Fruit fly (Drosophila melanogaster) whole organism, embryonic: ENCODE data around the gene CG14153.

ENCODE experiments used
- CG11560 ChIP-seq: fragments of 200-800 bp; sonication (Bioruptor generic); IDR thresholded peaks from 3 replicates; pipeline ENCODE4 v1.3.6; 2022; ENCODE audit warnings: missing biosample characterization, missing genetic modification characterization
- CG12659 ChIP-seq: fragments of 200-800 bp; sonication (Bioruptor generic); optimal IDR thresholded peaks from 3 replicates; lab custom pipeline; 2017; ENCODE audit warnings: mild to moderate bottlenecking, missing biosample characterization, missing genetic modification reagents, missing genetic modification characterization
- CG12769 ChIP-seq: fragments of 200-800 bp; sonication (Bioruptor generic); optimal IDR thresholded peaks from 2 replicates; lab custom pipeline; 2019; ENCODE audit warnings: missing biosample characterization, mild to moderate bottlenecking, missing genetic modification characterization, moderate library complexity
- CG13123 ChIP-seq: fragments of 200-800 bp; sonication (Bioruptor generic); optimal IDR thresholded peaks from 2 replicates; lab custom pipeline; 2016; ENCODE audit warnings: missing biosample characterization, missing genetic modification characterization
- CG15514 ChIP-seq: fragments of 200-800 bp; sonication (Bioruptor generic); optimal IDR thresholded peaks from 3 replicates; lab custom pipeline; 2017; ENCODE audit warnings: missing biosample characterization, missing genetic modification characterization, mild to moderate bottlenecking, moderate library complexity, missing genetic modification reagents
- CG15601 ChIP-seq: fragments of 200-800 bp; sonication (Bioruptor generic); optimal IDR thresholded peaks from 3 replicates; lab custom pipeline; 2019; ENCODE audit warnings: missing biosample characterization, mild to moderate bottlenecking, missing genetic modification characterization, moderate library complexity
- CG1603 ChIP-seq: fragments of 200-800 bp; sonication (Bioruptor generic); optimal IDR thresholded peaks from 2 replicates; lab custom pipeline; 2019; ENCODE audit warnings: missing biosample characterization, mild to moderate bottlenecking, missing genetic modification characterization, moderate library complexity
- CG1647 ChIP-seq: fragments of 200-800 bp; sonication (Bioruptor generic); optimal IDR thresholded peaks from 3 replicates; lab custom pipeline; 2016; ENCODE audit warnings: missing biosample characterization, missing genetic modification characterization
- CG16779 ChIP-seq: fragments of 200-800 bp; sonication (Bioruptor generic); IDR thresholded peaks from 2 replicates; pipeline ENCODE4 v1.3.6; 2022; ENCODE audit warnings: missing biosample characterization, missing genetic modification characterization
- CG16815 ChIP-seq: fragments of 200-800 bp; sonication (Bioruptor generic); optimal IDR thresholded peaks from 3 replicates; lab custom pipeline; 2017; ENCODE audit warnings: missing biosample characterization, mild to moderate bottlenecking, missing genetic modification characterization
- CG17328 ChIP-seq: fragments of 200-800 bp; sonication (Bioruptor generic); IDR thresholded peaks from 2 replicates; pipeline ENCODE4 v1.3.6; 2022; ENCODE audit warnings: missing biosample characterization, missing genetic modification characterization
- CG3407 ChIP-seq: fragments of 200-800 bp; sonication (Bioruptor generic); optimal IDR thresholded peaks from 2 replicates; lab custom pipeline; 2018; ENCODE audit warnings: missing biosample characterization, mild to moderate bottlenecking, missing genetic modification characterization
- CG4854 ChIP-seq: fragments of 200-800 bp; sonication (Bioruptor generic); optimal IDR thresholded peaks from 2 replicates; lab custom pipeline; 2016; ENCODE audit warnings: missing biosample characterization, missing genetic modification characterization, inconsistent platforms
- CG5180 ChIP-seq: fragments of 200-800 bp; sonication (Bioruptor generic); optimal IDR thresholded peaks from 3 replicates; lab custom pipeline; 2017; ENCODE audit warnings: missing biosample characterization, missing genetic modification characterization, mild to moderate bottlenecking, moderate library complexity, missing genetic modification reagents
- CG6175 ChIP-seq: fragments of 200-800 bp; sonication (Bioruptor generic); IDR thresholded peaks from 3 replicates; pipeline ENCODE4 v1.3.6; 2022; ENCODE audit warnings: missing biosample characterization, missing genetic modification characterization
- CG6791 ChIP-seq: fragments of 200-800 bp; sonication (Bioruptor generic); IDR thresholded peaks from 3 replicates; pipeline ENCODE4 v1.3.6; 2022; ENCODE audit warnings: missing biosample characterization, missing genetic modification characterization; ENCODE audit not compliant: partially characterized antibody
- CG6854 ChIP-seq: fragments of 200-800 bp; sonication (Bioruptor generic); optimal IDR thresholded peaks from 3 replicates; lab custom pipeline; 2017; ENCODE audit warnings: missing biosample characterization, mild to moderate bottlenecking, missing genetic modification characterization
- CG8089 ChIP-seq: fragments of 200-800 bp; sonication (Bioruptor generic); optimal IDR thresholded peaks from 3 replicates; lab custom pipeline; 2016; ENCODE audit warnings: missing biosample characterization, missing genetic modification characterization
- CG8944 ChIP-seq: fragments of 200-800 bp; sonication (Bioruptor generic); optimal IDR thresholded peaks from 3 replicates; lab custom pipeline; 2016; ENCODE audit warnings: missing biosample characterization, missing genetic modification characterization
- Dll ChIP-seq: fragments of 200-800 bp; sonication (Bioruptor generic); IDR thresholded peaks from 4 replicates; pipeline ENCODE4 v1.3.6; 2022; ENCODE audit warnings: missing biosample characterization, missing genetic modification characterization; ENCODE audit not compliant: partially characterized antibody
- Drgx ChIP-seq: fragments of 200-800 bp; sonication (Bioruptor generic); IDR thresholded peaks from 2 replicates; pipeline ENCODE4 v1.3.6; 2022; ENCODE audit warnings: missing biosample characterization, missing genetic modification characterization
- Eip74EF ChIP-seq, 2 experiments: fragments of 200-800 bp in 1 of 2; fragments of >200 bp in 1 of 2; sonication (Bioruptor generic) in 1 of 2; optimal IDR thresholded peaks; 2 replicates each; lab custom pipeline; 2017 to 2019; ENCODE audit warnings: missing biosample characterization in 2 of 2, missing genetic modification characterization in 2 of 2, mild to moderate bottlenecking in 1 of 2, moderate library complexity in 1 of 2
- Elba2 ChIP-seq: fragments of 200-800 bp; sonication (Bioruptor generic); optimal IDR thresholded peaks from 3 replicates; lab custom pipeline; 2016; ENCODE audit warnings: missing biosample characterization, missing genetic modification characterization
- Lpt ChIP-seq: fragments of >200 bp; optimal IDR thresholded peaks from 2 replicates; lab custom pipeline; 2018; ENCODE audit warnings: missing biosample characterization, missing genetic modification characterization
- Med ChIP-seq: fragments of 200-800 bp; sonication (Bioruptor generic); peaks from one replicate; lab custom pipeline; 2016; ENCODE audit warnings: missing biosample characterization, missing genetic modification characterization, mild to moderate bottlenecking, inconsistent platforms, moderate library complexity
- Mrtf ChIP-seq: fragments of 200-800 bp; sonication (Bioruptor generic); IDR thresholded peaks from 3 replicates; pipeline ENCODE4 v1.3.6; 2022; ENCODE audit warnings: missing biosample characterization, missing genetic modification characterization
- NC2α ChIP-seq: fragments of 200-800 bp; sonication (Bioruptor generic); optimal IDR thresholded peaks from 2 replicates; lab custom pipeline; 2016; ENCODE audit warnings: missing biosample characterization, missing genetic modification characterization
- Nf-YA ChIP-seq: fragments of 200-800 bp; sonication (Bioruptor generic); IDR thresholded peaks from 2 replicates; pipeline ENCODE4 v1.3.6; 2022; ENCODE audit warnings: missing biosample characterization, missing genetic modification characterization
- Oaz ChIP-seq: fragments of 200-800 bp; sonication (Bioruptor generic); IDR thresholded peaks from 2 replicates; pipeline ENCODE4 v1.3.6; 2022; ENCODE audit warnings: missing biosample characterization, missing genetic modification characterization
- Rfx ChIP-seq: fragments of 200-800 bp; sonication (Bioruptor generic); IDR thresholded peaks from 2 replicates; pipeline ENCODE4 v1.3.6; 2022; ENCODE audit warnings: missing biosample characterization, missing genetic modification characterization
- Stat92E ChIP-seq, 3 experiments: fragments of >200 bp in 2 of 3; fragments of 200-800 bp in 1 of 3; sonication (Bioruptor generic) in 1 of 3; optimal IDR thresholded peaks; 2 replicates each; lab custom pipeline; 2017 to 2019; ENCODE audit warnings: missing biosample characterization in 3 of 3, missing genetic modification characterization in 3 of 3, mild to moderate bottlenecking in 1 of 3, moderate library complexity in 1 of 3
- TFAM ChIP-seq: fragments of 200-800 bp; sonication (Bioruptor generic); optimal IDR thresholded peaks from 2 replicates; lab custom pipeline; 2017; ENCODE audit warnings: missing biosample characterization, missing genetic modification characterization, inconsistent platforms
- abd-A ChIP-seq: fragments of 200-800 bp; sonication (Bioruptor generic); optimal IDR thresholded peaks from 3 replicates; lab custom pipeline; 2019; ENCODE audit warnings: missing biosample characterization, mild to moderate bottlenecking, missing genetic modification characterization, moderate library complexity
- btn ChIP-seq: fragments of 200-800 bp; sonication (Bioruptor generic); optimal IDR thresholded peaks from 2 replicates; lab custom pipeline; 2016; ENCODE audit warnings: missing biosample characterization, missing genetic modification characterization
- cato ChIP-seq: fragments of 200-800 bp; sonication (Bioruptor generic); optimal IDR thresholded peaks from 2 replicates; lab custom pipeline; 2016; ENCODE audit warnings: missing biosample characterization, missing genetic modification characterization, borderline replicate concordance
- ci ChIP-seq: fragments of 200-800 bp; sonication (Bioruptor generic); IDR thresholded peaks from 3 replicates; pipeline ENCODE4 v1.3.6; 2022; ENCODE audit warnings: missing biosample characterization, missing genetic modification characterization
- croc ChIP-seq: fragments of 200-800 bp; sonication (Bioruptor generic); conservative IDR thresholded peaks from 3 replicates; pipeline ENCODE4 v1.3.6; 2022; ENCODE audit warnings: missing biosample characterization, missing genetic modification characterization
- eve ChIP-seq, 2 experiments: fragments of >200 bp; optimal IDR thresholded peaks; 2 replicates each; lab custom pipeline; 2017; ENCODE audit warnings: missing biosample characterization in 2 of 2, missing genetic modification characterization in 2 of 2
- gcm2 ChIP-seq: fragments of 200-800 bp; sonication (Bioruptor generic); optimal IDR thresholded peaks from 2 replicates; lab custom pipeline; 2016; ENCODE audit warnings: missing biosample characterization, missing genetic modification characterization
- gro ChIP-seq: fragments of 200-800 bp; sonication (Bioruptor generic); optimal IDR thresholded peaks from 2 replicates; lab custom pipeline; 2016; ENCODE audit warnings: missing biosample characterization, missing genetic modification characterization
- kay ChIP-seq: fragments of 200-800 bp; sonication (Bioruptor generic); optimal IDR thresholded peaks from 2 replicates; lab custom pipeline; 2016; ENCODE audit warnings: missing biosample characterization, missing genetic modification characterization
- org-1 ChIP-seq: fragments of 200-800 bp; sonication (Bioruptor generic); optimal IDR thresholded peaks from 2 replicates; lab custom pipeline; 2017; ENCODE audit warnings: missing biosample characterization, missing genetic modification characterization
- pita ChIP-seq: fragments of 200-800 bp; sonication (Bioruptor generic); optimal IDR thresholded peaks from 2 replicates; lab custom pipeline; 2017; ENCODE audit warnings: missing biosample characterization, mild to moderate bottlenecking, missing genetic modification characterization
- sens ChIP-seq: fragments of 200-800 bp; sonication (Bioruptor generic); peaks from one replicate; lab custom pipeline; 2016; ENCODE audit warnings: missing biosample characterization, missing genetic modification characterization
- sima ChIP-seq: fragments of 200-800 bp; sonication (Bioruptor generic); optimal IDR thresholded peaks from 2 replicates; lab custom pipeline; 2016; ENCODE audit warnings: missing biosample characterization, missing genetic modification characterization
- slbo ChIP-seq: fragments of 200-800 bp; sonication (Bioruptor generic); IDR thresholded peaks from 2 replicates; pipeline ENCODE4 v1.3.6; 2022; ENCODE audit warnings: missing biosample characterization, missing genetic modification characterization
- sr ChIP-seq: fragments of 200-800 bp; sonication (Bioruptor generic); IDR thresholded peaks from 3 replicates; pipeline ENCODE4 v1.3.6; 2022; ENCODE audit warnings: missing biosample characterization, missing genetic modification characterization
- usp ChIP-seq: fragments of >200 bp; optimal IDR thresholded peaks from 2 replicates; lab custom pipeline; 2017; ENCODE audit warnings: missing biosample characterization, missing genetic modification characterization
- vfl ChIP-seq: fragments of 200-800 bp; sonication (Bioruptor generic); optimal IDR thresholded peaks from 2 replicates; lab custom pipeline; 2016; ENCODE audit warnings: missing biosample characterization, missing genetic modification characterization
- z ChIP-seq: fragments of 200-800 bp; sonication (Bioruptor generic); IDR thresholded peaks from 3 replicates; pipeline ENCODE4 v1.3.6; 2022; ENCODE audit warnings: missing biosample characterization, missing genetic modification characterization

Gene CG14153

DNA sequence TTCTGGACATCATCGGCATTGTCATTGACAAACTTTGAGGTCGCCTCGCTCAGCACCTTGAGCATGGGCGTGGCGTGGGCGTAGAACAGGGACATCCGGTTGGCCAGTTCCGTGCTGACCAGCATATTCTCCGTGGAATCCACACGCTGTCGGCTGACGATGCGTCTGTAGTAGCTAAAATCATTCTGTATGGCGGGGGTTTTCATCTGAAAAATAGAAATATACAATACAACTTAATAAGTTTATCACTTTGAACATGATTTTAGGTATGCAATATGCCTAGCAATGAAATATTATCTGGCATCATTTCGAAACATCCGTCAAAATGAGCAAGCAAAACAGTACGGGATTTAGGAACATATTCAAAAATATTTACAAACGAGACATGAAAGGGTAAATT lies 1.7 kb upstream of the CG14153 start, which contains the start of gene CG14154:
Gene CG14154 (plus strand): TSS at position 301 of the 400 bp plus-strand sequence.
- TF ChIP-seq sens (GFP tag; lab: Kevin White, UChicago) (peak; percentile 22), cato (GFP tag; lab: Kevin White, UChicago) (no peak)

DNA sequence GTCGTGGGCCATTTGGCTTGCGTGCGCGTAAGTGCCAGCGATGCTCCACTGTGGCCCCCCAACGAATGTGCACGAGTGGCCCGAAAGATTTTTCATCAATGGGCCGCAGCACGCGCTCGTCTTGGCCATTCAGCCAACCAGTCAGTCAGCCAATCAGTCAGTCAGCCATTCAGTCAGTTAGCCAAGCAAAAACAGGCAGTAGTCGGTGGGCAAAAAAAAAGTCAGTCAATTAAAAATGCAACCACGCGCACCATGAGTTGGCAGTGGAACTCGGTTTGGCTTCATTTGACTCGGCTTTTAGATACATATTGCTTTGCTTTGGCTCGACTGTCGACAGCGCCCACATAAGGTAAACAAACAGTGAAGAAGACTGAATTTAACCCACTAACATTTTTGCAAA lies 2.6 kb downstream of the CG14153 start:
- TF ChIP-seq pita (GFP tag; lab: Kevin White, UChicago) (no peak), CG6854 (GFP tag; lab: Kevin White, UChicago) (no peak), usp (GFP tag; lab: Kevin White, UChicago) (no peak), CG8944 (GFP tag; lab: Kevin White, UChicago) (no peak), CG4854 (no peak), Eip74EF (GFP tag; optimal IDR thresholded peaks at IDR 0.05; lab: Kevin White, UChicago) (no peak), CG6791 (GFP tag; lab: Robert Waterston, UW) (no peak), CG15514 (GFP tag; lab: Kevin White, UChicago) (no peak), CG1603 (tag; lab: Kevin White, UChicago) (no peak), CG6175 (GFP tag; lab: Robert Waterston, UW) (no peak), TFAM (GFP tag; lab: Kevin White, UChicago) (no peak), CG12659 (GFP tag; lab: Kevin White, UChicago) (no peak), CG8089 (GFP tag; lab: Kevin White, UChicago) (no peak), CG5180 (no peak), eve (GFP tag; optimal IDR thresholded peaks at IDR 0.05; lab: Kevin White, UChicago) (no peak), CG13123 (GFP tag; lab: Kevin White, UChicago) (no peak), Nf-YA (GFP tag; lab: Robert Waterston, UW) (no peak), btn (GFP tag; lab: Kevin White, UChicago) (no peak), CG15601 (no peak), gro (GFP tag; lab: Kevin White, UChicago) (no peak), org-1 (GFP tag; lab: Kevin White, UChicago) (no peak), CG16815 (GFP tag; lab: Kevin White, UChicago) (no peak), ci (GFP tag; lab: Robert Waterston, UW) (peak; percentile 46; the same call in 1 of the 3 replicates), gcm2 (GFP tag; lab: Kevin White, UChicago) (no peak), Stat92E (GFP tag; optimal IDR thresholded peaks at IDR 0.05; lab: Kevin White, UChicago) (no peak), Elba2 (GFP tag; lab: Kevin White, UChicago) (no peak), vfl (GFP tag; lab: Kevin White, UChicago) (no peak), z (GFP tag; lab: Robert Waterston, UW) (0 out of 3 replicates have a peak, but pooled peaks have one; percentile 9), croc (no peak), CG16779 (GFP tag; lab: Robert Waterston, UW) (0 out of 2 replicates have a peak, but pooled peaks have one; percentile 25), Med (peak; percentile 7), sr (GFP tag; lab: Robert Waterston, UW) (peak; percentile 62; the same call in 1 of the 3 replicates), NC2α (GFP tag; lab: Kevin White, UChicago) (no peak), kay (GFP tag; lab: Kevin White, UChicago) (no peak), CG12769 (tag; lab: Kevin White, UChicago) (peak; percentile 12), slbo (GFP tag; lab: Robert Waterston, UW) (no peak), Rfx (GFP tag; lab: Robert Waterston, UW) (no peak), Drgx (GFP tag; lab: Robert Waterston, UW) (no peak), abd-A (no peak), CG3407 (GFP tag; lab: Kevin White, UChicago) (no peak), Lpt (GFP tag; lab: Kevin White, UChicago) (no peak), sima (no peak), Dll (no peak), Mrtf (no peak), Oaz (GFP tag; lab: Robert Waterston, UW) (0 out of 2 replicates have a peak, but pooled peaks have one; percentile 21), CG17328 (GFP tag; lab: Robert Waterston, UW) (no peak), CG1647 (GFP tag; lab: Kevin White, UChicago) (no peak), CG11560 (tag; lab: Robert Waterston, UW) (no peak)
